Worm (Caenorhabditis elegans) whole organism, L1 larva: ENCODE measurements around the gene cyn-17.

Source experiments
- ceh-90 ChIP-seq: sonication (generic microtip); optimal IDR thresholded peaks from 2 replicates; lab custom pipeline; 2016; ENCODE audit warnings: missing genetic modification characterization, missing compliant biosample characterization
- elt-3 ChIP-seq, 6 experiments: fragments of 150-350 bp in 1 of 6; sonication (generic microtip); optimal IDR thresholded peaks; 2 replicates each; lab custom pipeline; 2017 to 2018; ENCODE audit warnings: missing biosample characterization in 6 of 6, missing genetic modification characterization in 6 of 6, inconsistent platforms in 1 of 6
- grh-1 ChIP-seq: fragments of 200-800 bp; sonication (Bioruptor generic); IDR thresholded peaks from 2 replicates; pipeline ENCODE4 v1.3.6; 2022; ENCODE audit warnings: missing genetic modification reagents, missing genetic modification characterization, missing compliant biosample characterization
- jun-1 ChIP-seq: fragments of 150-350 bp; optimal IDR thresholded peaks from 2 replicates; lab custom pipeline; 2014; ENCODE audit warnings: missing biosample characterization, missing genetic modification reagents, missing genetic modification characterization
- lin-13 ChIP-seq: fragments of 150-350 bp; optimal IDR thresholded peaks from 2 replicates; lab custom pipeline; 2014; ENCODE audit warnings: missing biosample characterization, missing genetic modification reagents, missing genetic modification characterization
- nhr-11 ChIP-seq: fragments of 150-350 bp; optimal IDR thresholded peaks from 2 replicates; lab custom pipeline; 2014; ENCODE audit warnings: missing biosample characterization, missing genetic modification characterization
- unc-62 ChIP-seq: fragments of 150-350 bp; optimal IDR thresholded peaks from 2 replicates; lab custom pipeline; 2014; ENCODE audit warnings: missing biosample characterization, missing genetic modification reagents, missing genetic modification characterization

DNA sequence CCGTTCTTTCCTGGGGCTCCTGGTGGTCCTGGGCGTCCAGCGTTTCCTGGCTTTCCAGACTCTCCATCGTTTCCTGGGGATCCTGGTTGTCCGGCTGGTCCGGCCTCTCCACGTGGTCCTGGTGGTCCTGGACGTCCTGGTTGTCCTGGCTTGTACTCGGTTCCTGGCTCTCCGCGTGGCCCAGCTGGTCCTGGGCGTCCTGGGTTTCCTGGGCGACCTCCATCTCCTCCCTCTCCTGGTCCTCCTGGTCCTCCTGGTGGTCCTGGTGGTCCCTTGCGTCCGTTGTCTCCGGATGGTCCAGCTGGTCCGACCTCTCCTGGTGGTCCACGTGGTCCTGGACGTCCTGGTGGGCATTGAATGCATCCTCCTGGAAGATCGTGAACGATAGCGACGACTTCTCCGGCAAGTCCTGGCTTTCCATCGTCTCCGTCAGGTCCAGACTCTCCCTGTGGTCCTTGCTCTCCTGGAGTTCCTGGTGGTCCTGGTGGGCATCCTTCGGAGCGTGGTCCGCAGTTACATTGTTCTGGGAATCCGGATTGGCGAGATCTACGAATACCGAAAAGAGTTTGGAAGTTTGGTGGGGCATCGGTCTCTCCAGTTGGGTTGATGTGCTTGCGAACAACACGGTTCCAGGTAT lies 36.6 kb downstream of the cyn-17 start:
- TF ChIP-seq unc-62 (GFP tag; lab: Kevin White, UChicago) (no peak), grh-1 (GFP tag; lab: Robert Waterston, UW) (no peak), lin-13 (no peak), nhr-11 (tag; lab: Kevin White, UChicago) (no peak), ceh-90 (tag; lab: Kevin White, UChicago) (no peak), jun-1 (tag; lab: Kevin White, UChicago) (no peak), elt-3 (tag; optimal IDR thresholded peaks at IDR 0.05; lab: Kevin White, UChicago) (no peak)
